Fruit fly (Drosophila melanogaster) whole organism, embryonic: ENCODE measurements around the gene CG7156.

Experiments
- ATbp ChIP-seq: fragments of 200-800 bp; sonication (Bioruptor generic); optimal IDR thresholded peaks from 2 replicates; lab custom pipeline; 2017; ENCODE audit warnings: missing biosample characterization, mild to moderate bottlenecking, missing genetic modification characterization, missing genetic modification reagents
- Adf1 ChIP-seq: fragments of 200-800 bp; sonication (Bioruptor generic); IDR thresholded peaks from 2 replicates; pipeline ENCODE4 v1.3.6; 2022; ENCODE audit warnings: missing biosample characterization, missing genetic modification characterization
- BtbVII ChIP-seq: fragments of 200-800 bp; sonication (Bioruptor generic); optimal IDR thresholded peaks from 3 replicates; lab custom pipeline; 2017; ENCODE audit warnings: missing biosample characterization, mild to moderate bottlenecking, missing genetic modification characterization
- CG10274 ChIP-seq: fragments of 200-800 bp; sonication (Bioruptor generic); optimal IDR thresholded peaks from 3 replicates; lab custom pipeline; 2017; ENCODE audit warnings: missing biosample characterization, mild to moderate bottlenecking, missing genetic modification characterization
- CG10462 ChIP-seq: fragments of 200-800 bp; sonication (Bioruptor generic); optimal IDR thresholded peaks from 2 replicates; lab custom pipeline; 2016; ENCODE audit warnings: missing biosample characterization, missing genetic modification characterization
- CG10654 ChIP-seq: fragments of 200-800 bp; sonication (Bioruptor generic); optimal IDR thresholded peaks from 2 replicates; lab custom pipeline; 2016; ENCODE audit warnings: missing biosample characterization, missing genetic modification characterization
- CG11085 ChIP-seq: fragments of 200-800 bp; sonication (Bioruptor generic); IDR thresholded peaks from 2 replicates; pipeline ENCODE4 v1.3.6; 2022; ENCODE audit warnings: missing biosample characterization, missing genetic modification characterization
- CG12104 ChIP-seq: fragments of 200-800 bp; sonication (Bioruptor generic); optimal IDR thresholded peaks from 3 replicates; lab custom pipeline; 2016; ENCODE audit warnings: missing biosample characterization, missing genetic modification characterization
- CG12942 ChIP-seq: fragments of 200-800 bp; sonication (Bioruptor generic); optimal IDR thresholded peaks from 3 replicates; lab custom pipeline; 2016; ENCODE audit warnings: missing biosample characterization, missing genetic modification characterization
- CG13123 ChIP-seq: fragments of 200-800 bp; sonication (Bioruptor generic); optimal IDR thresholded peaks from 2 replicates; lab custom pipeline; 2016; ENCODE audit warnings: missing biosample characterization, missing genetic modification characterization
- CG15073 ChIP-seq: fragments of 200-800 bp; sonication (Bioruptor generic); optimal IDR thresholded peaks from 2 replicates; lab custom pipeline; 2016; ENCODE audit warnings: missing biosample characterization, missing genetic modification characterization
- CG1529 ChIP-seq: fragments of 200-800 bp; sonication (Bioruptor generic); optimal IDR thresholded peaks from 3 replicates; lab custom pipeline; 2018; ENCODE audit warnings: missing biosample characterization, missing genetic modification characterization
- CG1647 ChIP-seq: fragments of 200-800 bp; sonication (Bioruptor generic); optimal IDR thresholded peaks from 3 replicates; lab custom pipeline; 2016; ENCODE audit warnings: missing biosample characterization, missing genetic modification characterization
- CG17328 ChIP-seq: fragments of 200-800 bp; sonication (Bioruptor generic); IDR thresholded peaks from 2 replicates; pipeline ENCODE4 v1.3.6; 2022; ENCODE audit warnings: missing biosample characterization, missing genetic modification characterization
- CG3065 ChIP-seq: fragments of 200-800 bp; sonication (Bioruptor generic); optimal IDR thresholded peaks from 2 replicates; lab custom pipeline; 2016; ENCODE audit warnings: missing biosample characterization, missing genetic modification characterization
- CG32532 ChIP-seq: fragments of 200-800 bp; sonication (Bioruptor generic); IDR thresholded peaks from 2 replicates; pipeline ENCODE4 v1.3.6; 2022; ENCODE audit warnings: missing biosample characterization, missing genetic modification characterization
- CG32772 ChIP-seq: fragments of 200-800 bp; sonication (Bioruptor generic); IDR thresholded peaks from 2 replicates; pipeline ENCODE4 v1.3.6; 2022; ENCODE audit warnings: missing biosample characterization, missing genetic modification characterization
- CG3407 ChIP-seq: fragments of 200-800 bp; sonication (Bioruptor generic); optimal IDR thresholded peaks from 2 replicates; lab custom pipeline; 2018; ENCODE audit warnings: missing biosample characterization, mild to moderate bottlenecking, missing genetic modification characterization
- CG34422 ChIP-seq: fragments of 200-800 bp; sonication (Bioruptor generic); IDR thresholded peaks from 3 replicates; pipeline ENCODE4 v1.3.6; 2022; ENCODE audit warnings: missing biosample characterization, missing genetic modification characterization
- CG6175 ChIP-seq: fragments of 200-800 bp; sonication (Bioruptor generic); IDR thresholded peaks from 3 replicates; pipeline ENCODE4 v1.3.6; 2022; ENCODE audit warnings: missing biosample characterization, missing genetic modification characterization
- CG6683 ChIP-seq: fragments of 200-800 bp; sonication (Bioruptor generic); optimal IDR thresholded peaks from 2 replicates; lab custom pipeline; 2017; ENCODE audit warnings: missing biosample characterization, mild to moderate bottlenecking, missing genetic modification characterization, missing genetic modification reagents
- CG6854 ChIP-seq: fragments of 200-800 bp; sonication (Bioruptor generic); optimal IDR thresholded peaks from 3 replicates; lab custom pipeline; 2017; ENCODE audit warnings: missing biosample characterization, mild to moderate bottlenecking, missing genetic modification characterization
- CG7839 ChIP-seq: fragments of 200-800 bp; sonication (Bioruptor generic); optimal IDR thresholded peaks from 3 replicates; lab custom pipeline; 2018; ENCODE audit warnings: missing biosample characterization, mild to moderate bottlenecking, missing genetic modification characterization, moderate library complexity
- CG7963 ChIP-seq: fragments of 200-800 bp; sonication (Bioruptor generic); IDR thresholded peaks from 3 replicates; pipeline ENCODE4 v1.3.6; 2022; ENCODE audit warnings: missing biosample characterization, missing genetic modification characterization; ENCODE audit not compliant: partially characterized antibody
- CG8089 ChIP-seq: fragments of 200-800 bp; sonication (Bioruptor generic); optimal IDR thresholded peaks from 3 replicates; lab custom pipeline; 2016; ENCODE audit warnings: missing biosample characterization, missing genetic modification characterization
- CG8765 ChIP-seq: fragments of 200-800 bp; sonication (Bioruptor generic); IDR thresholded peaks from 2 replicates; pipeline ENCODE4 v1.3.6; 2022; ENCODE audit warnings: missing biosample characterization, missing genetic modification characterization
- CG9215 ChIP-seq: fragments of 200-800 bp; sonication (Bioruptor generic); IDR thresholded peaks from 2 replicates; pipeline ENCODE4 v1.3.6; 2022; ENCODE audit warnings: missing biosample characterization, missing genetic modification characterization
- CG9727 ChIP-seq: fragments of 200-800 bp; sonication (Bioruptor generic); optimal IDR thresholded peaks from 3 replicates; lab custom pipeline; 2017; ENCODE audit warnings: missing biosample characterization, mild to moderate bottlenecking, missing genetic modification characterization
- CG9797 ChIP-seq: fragments of 200-800 bp; sonication (Bioruptor generic); optimal IDR thresholded peaks from 3 replicates; lab custom pipeline; 2018; ENCODE audit warnings: missing biosample characterization, mild to moderate bottlenecking, missing genetic modification characterization
- CG9932 ChIP-seq: fragments of 200-800 bp; sonication (Bioruptor generic); IDR thresholded peaks from 2 replicates; pipeline ENCODE4 v1.3.6; 2022; ENCODE audit warnings: missing biosample characterization, missing genetic modification characterization
- Deaf1 ChIP-seq: fragments of 200-800 bp; optimal IDR thresholded peaks from 3 replicates; lab custom pipeline; 2019; ENCODE audit warnings: missing biosample characterization, mild to moderate bottlenecking, missing genetic modification characterization, moderate library complexity
- Drgx ChIP-seq: fragments of 200-800 bp; sonication (Bioruptor generic); IDR thresholded peaks from 2 replicates; pipeline ENCODE4 v1.3.6; 2022; ENCODE audit warnings: missing biosample characterization, missing genetic modification characterization
- Ets65A ChIP-seq: fragments of 200-800 bp; sonication (Bioruptor generic); peaks from one replicate; lab custom pipeline; 2016; ENCODE audit warnings: missing biosample characterization, missing genetic modification characterization
- Max ChIP-seq: fragments of 200-800 bp; sonication (Bioruptor generic); optimal IDR thresholded peaks from 2 replicates; lab custom pipeline; 2016; ENCODE audit warnings: missing biosample characterization, mild to moderate bottlenecking, missing genetic modification characterization
- NFAT ChIP-seq: fragments of 200-800 bp; sonication (Bioruptor generic); IDR thresholded peaks from 2 replicates; pipeline ENCODE4 v1.3.6; 2022; ENCODE audit warnings: missing biosample characterization, missing genetic modification characterization
- Opbp ChIP-seq: fragments of 200-800 bp; sonication (Bioruptor generic); IDR thresholded peaks from 3 replicates; pipeline ENCODE4 v1.3.6; 2022; ENCODE audit warnings: missing biosample characterization, missing genetic modification characterization; ENCODE audit not compliant: partially characterized antibody
- Optix ChIP-seq: fragments of 200-800 bp; sonication (Bioruptor generic); IDR thresholded peaks from 3 replicates; pipeline ENCODE4 v1.3.6; 2022; ENCODE audit warnings: missing biosample characterization, missing genetic modification characterization
- Pdp1 ChIP-seq, 2 experiments: fragments of 200-800 bp; sonication (Bioruptor generic); optimal IDR thresholded peaks; 3 replicates each; lab custom pipeline; 2016; ENCODE audit warnings: missing biosample characterization in 2 of 2, missing genetic modification characterization in 2 of 2, mild to moderate bottlenecking in 1 of 2, moderate library complexity in 1 of 2
- Scr ChIP-seq: fragments of 200-800 bp; sonication (Bioruptor generic); IDR thresholded peaks from 2 replicates; pipeline ENCODE4 v1.3.6; 2022; ENCODE audit warnings: missing biosample characterization, missing genetic modification characterization; ENCODE audit not compliant: partially characterized antibody
- Sry-δ ChIP-seq: fragments of 200-800 bp; sonication (Bioruptor generic); optimal IDR thresholded peaks from 2 replicates; lab custom pipeline; 2016; ENCODE audit warnings: missing biosample characterization, missing genetic modification characterization
- dati ChIP-seq: fragments of 200-800 bp; sonication (Bioruptor generic); IDR thresholded peaks from 2 replicates; pipeline ENCODE4 v1.3.6; 2022; ENCODE audit warnings: missing biosample characterization, missing genetic modification characterization
- disco-r ChIP-seq: fragments of 200-800 bp; sonication (Bioruptor generic); optimal IDR thresholded peaks from 2 replicates; lab custom pipeline; 2016; ENCODE audit warnings: missing biosample characterization, missing genetic modification characterization
- ewg ChIP-seq: fragments of 200-800 bp; sonication (Bioruptor generic); optimal IDR thresholded peaks from 3 replicates; lab custom pipeline; 2017; ENCODE audit warnings: mild to moderate bottlenecking, missing biosample characterization, missing genetic modification reagents, missing genetic modification characterization
- fu2 ChIP-seq: fragments of 200-800 bp; sonication (Bioruptor generic); optimal IDR thresholded peaks from 2 replicates; lab custom pipeline; 2016; ENCODE audit warnings: missing biosample characterization, missing genetic modification characterization
- gro ChIP-seq: fragments of 200-800 bp; sonication (Bioruptor generic); optimal IDR thresholded peaks from 2 replicates; lab custom pipeline; 2016; ENCODE audit warnings: missing biosample characterization, missing genetic modification characterization
- ham ChIP-seq: fragments of 200-800 bp; sonication (Bioruptor generic); IDR thresholded peaks from 2 replicates; pipeline ENCODE4 v1.3.6; 2022; ENCODE audit warnings: missing biosample characterization, missing genetic modification characterization
- pros ChIP-seq: fragments of 200-800 bp; sonication (Bioruptor generic); optimal IDR thresholded peaks from 3 replicates; lab custom pipeline; 2019; ENCODE audit warnings: missing biosample characterization, mild to moderate bottlenecking, missing genetic modification characterization, moderate library complexity
- repo ChIP-seq: fragments of 200-800 bp; sonication (Bioruptor generic); optimal IDR thresholded peaks from 2 replicates; lab custom pipeline; 2016; ENCODE audit warnings: missing biosample characterization, missing genetic modification characterization
- sens ChIP-seq: fragments of 200-800 bp; sonication (Bioruptor generic); peaks from one replicate; lab custom pipeline; 2016; ENCODE audit warnings: missing biosample characterization, missing genetic modification characterization
- sna ChIP-seq: fragments of 200-800 bp; sonication (Bioruptor generic); IDR thresholded peaks from 2 replicates; pipeline ENCODE4 v1.3.6; 2022; ENCODE audit warnings: missing biosample characterization, missing genetic modification characterization; ENCODE audit not compliant: partially characterized antibody
- sr ChIP-seq: fragments of 200-800 bp; sonication (Bioruptor generic); IDR thresholded peaks from 3 replicates; pipeline ENCODE4 v1.3.6; 2022; ENCODE audit warnings: missing biosample characterization, missing genetic modification characterization
- tio ChIP-seq: fragments of 200-800 bp; sonication (Bioruptor generic); optimal IDR thresholded peaks from 2 replicates; lab custom pipeline; 2017; ENCODE audit warnings: missing biosample characterization, missing genetic modification characterization, inconsistent platforms
- wdn ChIP-seq: fragments of 200-800 bp; sonication (Bioruptor generic); IDR thresholded peaks from 2 replicates; pipeline ENCODE4 v1.3.6; 2022; ENCODE audit warnings: missing biosample characterization, missing genetic modification characterization

The CG7156 gene

DNA sequence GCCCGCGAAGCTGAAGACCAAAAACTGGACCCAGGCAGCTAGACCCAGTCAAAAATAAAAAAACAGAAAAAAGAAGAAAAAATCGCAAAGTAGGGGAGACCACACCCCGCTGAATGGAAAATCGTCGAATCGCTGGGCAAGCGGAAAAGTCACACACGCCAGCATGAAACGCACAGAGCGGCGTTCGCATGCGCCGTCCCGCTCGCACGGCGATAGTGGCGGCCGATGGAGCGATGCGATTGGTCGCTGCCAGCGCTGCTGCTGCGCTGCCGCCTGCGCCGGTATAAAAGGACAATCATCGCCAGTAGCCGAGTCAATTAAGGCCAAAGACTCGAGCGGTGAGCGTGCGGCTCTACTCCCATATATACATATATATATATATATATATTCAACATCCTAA is 6.1 kb downstream of the CG7156 start, which contains the start of gene repo (continued):
- no peak for TF ChIP-seq gro
- TF ChIP-seq sna (GFP tag; lab: Robert Waterston, UW) = no peak
- TF ChIP-seq CG13123 (GFP tag; lab: Kevin White, UChicago) = no peak
- TF ChIP-seq CG17328 (GFP tag; lab: Robert Waterston, UW) = no peak
- no peak for TF ChIP-seq CG6683 (GFP tag; lab: Kevin White, UChicago)
- TF ChIP-seq Scr = 0 out of 2 replicates have a peak, but pooled peaks have one; percentile 23
- TF ChIP-seq CG9932 = no peak
- TF ChIP-seq CG11085 = no peak
- TF ChIP-seq sr (GFP tag; lab: Robert Waterston, UW) = no peak
- TF ChIP-seq Drgx (GFP tag; lab: Robert Waterston, UW) = no peak
- no peak for TF ChIP-seq CG9797 (GFP tag; lab: Kevin White, UChicago)
- peak; percentile 18 for TF ChIP-seq ewg
- no peak for TF ChIP-seq CG7839 (tag; lab: Kevin White, UChicago)
- no peak for TF ChIP-seq CG8765
- no peak for TF ChIP-seq CG6854
- no peak for TF ChIP-seq CG7963 (GFP tag; lab: Robert Waterston, UW)
- no peak for TF ChIP-seq CG9727 (GFP tag; lab: Kevin White, UChicago)
- TF ChIP-seq CG6175 = no peak
- no peak for TF ChIP-seq CG1647 (GFP tag; lab: Kevin White, UChicago)
- TF ChIP-seq dati (GFP tag; lab: Robert Waterston, UW) = no peak
- no peak for TF ChIP-seq Pdp1 (GFP tag; optimal IDR thresholded peaks at IDR 0.05; lab: Kevin White, UChicago)
- TF ChIP-seq fu2 = no peak
- TF ChIP-seq Opbp (GFP tag; lab: Robert Waterston, UW) = 0 out of 3 replicates have a peak, but pooled peaks have one; percentile 30
- TF ChIP-seq Ets65A (GFP tag; lab: Kevin White, UChicago) = no peak
- TF ChIP-seq CG3065 = no peak
- TF ChIP-seq Max (GFP tag; lab: Kevin White, UChicago) = no peak
- TF ChIP-seq NFAT = no peak
- no peak for TF ChIP-seq CG8089 (GFP tag; lab: Kevin White, UChicago)
- no peak for TF ChIP-seq ATbp (GFP tag; lab: Kevin White, UChicago)
- no peak for TF ChIP-seq CG34422 (GFP tag; lab: Robert Waterston, UW)
- no peak for TF ChIP-seq wdn
- TF ChIP-seq CG1529 (GFP tag; lab: Kevin White, UChicago) = no peak
- peak; percentile 89 for TF ChIP-seq Adf1 (GFP tag; lab: Robert Waterston, UW)
- no peak for TF ChIP-seq BtbVII
- no peak for TF ChIP-seq CG10274 (GFP tag; lab: Kevin White, UChicago)
- no peak for TF ChIP-seq Optix
- TF ChIP-seq CG10654 (GFP tag; lab: Kevin White, UChicago) = no peak
- peak; percentile 36; the same call in 1 of the 2 replicates for TF ChIP-seq CG32772
- TF ChIP-seq Sry-δ (GFP tag; lab: Kevin White, UChicago) = no peak
- peak; percentile 19 for TF ChIP-seq repo (GFP tag; lab: Kevin White, UChicago)
- TF ChIP-seq Deaf1 = peak; percentile 6
- TF ChIP-seq disco-r (GFP tag; lab: Kevin White, UChicago) = no peak
- no peak for TF ChIP-seq ham (GFP tag; lab: Robert Waterston, UW)
- no peak for TF ChIP-seq pros
- TF ChIP-seq CG3407 (GFP tag; lab: Kevin White, UChicago) = no peak
- no peak for TF ChIP-seq CG12942 (GFP tag; lab: Kevin White, UChicago)
- TF ChIP-seq sens (GFP tag; lab: Kevin White, UChicago) = no peak
- no peak for TF ChIP-seq CG9215
- TF ChIP-seq tio (GFP tag; lab: Kevin White, UChicago) = no peak
- TF ChIP-seq CG12104 (GFP tag; lab: Kevin White, UChicago) = no peak
- TF ChIP-seq CG32532 = peak; percentile 31; the same call in 1 of the 2 replicates
- TF ChIP-seq CG10462 (GFP tag; lab: Kevin White, UChicago) = no peak
- no peak for TF ChIP-seq CG15073
